Worm (Caenorhabditis elegans) whole organism, late embryonic: Measurements from ENCODE around the gene pcn-1.

ENCODE experiments used
- C08G9.2 ChIP-seq: sonication (generic microtip); optimal IDR thresholded peaks from 2 replicates; lab custom pipeline; 2016; ENCODE audit warnings: mild to moderate bottlenecking, missing genetic modification characterization, moderate library complexity, missing compliant biosample characterization
- C38D4.7 ChIP-seq: fragments of 200-800 bp; sonication (Bioruptor generic); optimal IDR thresholded peaks from 2 replicates; lab custom pipeline; 2018; ENCODE audit warnings: mild to moderate bottlenecking, missing genetic modification characterization, moderate library complexity, missing compliant biosample characterization
- F13H6.1 ChIP-seq: sonication (generic microtip); optimal IDR thresholded peaks from 2 replicates; lab custom pipeline; 2016; ENCODE audit warnings: missing genetic modification characterization, missing compliant biosample characterization
- Y22D7AL.16 ChIP-seq: sonication (generic microtip); optimal IDR thresholded peaks from 2 replicates; lab custom pipeline; 2016; ENCODE audit warnings: missing genetic modification characterization, missing compliant biosample characterization
- ceh-14 ChIP-seq: sonication (generic microtip); optimal IDR thresholded peaks from 2 replicates; lab custom pipeline; 2016; ENCODE audit warnings: missing genotype, missing genetic modification characterization, missing compliant biosample characterization
- ceh-18 ChIP-seq: sonication (generic microtip); optimal IDR thresholded peaks from 2 replicates; lab custom pipeline; 2016; ENCODE audit warnings: missing genetic modification characterization, missing compliant biosample characterization
- ceh-2 ChIP-seq: sonication (generic microtip); optimal IDR thresholded peaks from 2 replicates; lab custom pipeline; 2016; ENCODE audit warnings: missing genotype, missing genetic modification characterization, missing compliant biosample characterization
- ceh-30 ChIP-seq: fragments of 150-350 bp; optimal IDR thresholded peaks from 2 replicates; lab custom pipeline; 2014; ENCODE audit warnings: missing biosample characterization, missing genetic modification characterization
- ceh-31 ChIP-seq: sonication (generic microtip); optimal IDR thresholded peaks from 2 replicates; lab custom pipeline; 2016; ENCODE audit warnings: missing genetic modification characterization, missing compliant biosample characterization
- ceh-34 ChIP-seq: sonication (generic microtip); optimal IDR thresholded peaks from 2 replicates; lab custom pipeline; 2016; ENCODE audit warnings: mild to moderate bottlenecking, missing genetic modification characterization, missing compliant biosample characterization
- ceh-6 ChIP-seq: fragments of 200-800 bp; sonication (Bioruptor generic); optimal IDR thresholded peaks from 2 replicates; lab custom pipeline; 2018; ENCODE audit warnings: mild to moderate bottlenecking, missing genetic modification characterization, missing compliant biosample characterization
- che-1 ChIP-seq: sonication (generic microtip); optimal IDR thresholded peaks from 2 replicates; lab custom pipeline; 2016; ENCODE audit warnings: mild to moderate bottlenecking, missing genetic modification characterization, missing compliant biosample characterization
- dve-1 ChIP-seq: sonication (generic microtip); optimal IDR thresholded peaks from 2 replicates; lab custom pipeline; 2017; ENCODE audit warnings: antibody characterized with exemption, mild to moderate bottlenecking, missing genetic modification characterization, missing compliant biosample characterization
- elt-2 ChIP-seq: sonication (generic microtip); optimal IDR thresholded peaks from 2 replicates; lab custom pipeline; 2016; ENCODE audit warnings: missing genetic modification reagents, missing genetic modification characterization, missing compliant biosample characterization
- eyg-1 ChIP-seq: sonication (generic microtip); optimal IDR thresholded peaks from 2 replicates; lab custom pipeline; 2016; ENCODE audit warnings: missing genotype, missing genetic modification characterization, missing compliant biosample characterization
- fax-1 ChIP-seq: sonication (generic microtip); optimal IDR thresholded peaks from 2 replicates; lab custom pipeline; 2016; ENCODE audit warnings: missing genotype, missing genetic modification characterization, missing compliant biosample characterization
- fkh-6 ChIP-seq: sonication (generic microtip); optimal IDR thresholded peaks from 2 replicates; lab custom pipeline; 2016; ENCODE audit warnings: missing genetic modification characterization, missing compliant biosample characterization
- hlh-6 ChIP-seq: sonication (generic microtip); optimal IDR thresholded peaks from 2 replicates; lab custom pipeline; 2016; ENCODE audit warnings: missing genotype, missing genetic modification characterization, missing compliant biosample characterization
- lim-6 ChIP-seq: sonication (generic microtip); optimal IDR thresholded peaks from 2 replicates; lab custom pipeline; 2016; ENCODE audit warnings: missing genetic modification characterization, missing compliant biosample characterization
- nfya-1 ChIP-seq: sonication (generic microtip); optimal IDR thresholded peaks from 2 replicates; lab custom pipeline; 2017; ENCODE audit warnings: missing genetic modification characterization, mild to moderate bottlenecking, missing compliant biosample characterization, antibody characterized with exemption, moderate library complexity
- nhr-232 ChIP-seq: sonication (generic microtip); optimal IDR thresholded peaks from 2 replicates; lab custom pipeline; 2016; ENCODE audit warnings: missing genetic modification characterization, missing compliant biosample characterization
- pat-9 ChIP-seq: fragments of 200-800 bp; sonication (Bioruptor generic); optimal IDR thresholded peaks from 2 replicates; lab custom pipeline; 2018; ENCODE audit warnings: mild to moderate bottlenecking, missing genetic modification characterization, moderate library complexity, missing compliant biosample characterization
- pax-1 ChIP-seq: fragments of 150-350 bp; optimal IDR thresholded peaks from 2 replicates; lab custom pipeline; 2014; ENCODE audit warnings: missing biosample characterization, missing genetic modification characterization
- pha-2 ChIP-seq: sonication (generic microtip); optimal IDR thresholded peaks from 2 replicates; lab custom pipeline; 2017; ENCODE audit warnings: mild to moderate bottlenecking, missing genetic modification characterization, missing compliant biosample characterization
- pqm-1 ChIP-seq: sonication (generic microtip); optimal IDR thresholded peaks from 2 replicates; lab custom pipeline; 2016; ENCODE audit warnings: missing genetic modification characterization, missing compliant biosample characterization
- ref-2 ChIP-seq: sonication (generic microtip); optimal IDR thresholded peaks from 2 replicates; lab custom pipeline; 2016; ENCODE audit warnings: missing genetic modification characterization, missing compliant biosample characterization
- rnt-1 ChIP-seq: sonication (generic microtip); optimal IDR thresholded peaks from 2 replicates; lab custom pipeline; 2016; ENCODE audit warnings: missing genetic modification characterization, missing compliant biosample characterization
- tbx-2 ChIP-seq: sonication (generic microtip); optimal IDR thresholded peaks from 2 replicates; lab custom pipeline; 2016; ENCODE audit warnings: missing genetic modification characterization, missing compliant biosample characterization
- ttx-3 ChIP-seq: sonication (generic microtip); optimal IDR thresholded peaks from 2 replicates; lab custom pipeline; 2016; ENCODE audit warnings: missing genetic modification reagents, missing genetic modification characterization, missing compliant biosample characterization
- unc-42 ChIP-seq: sonication (generic microtip); optimal IDR thresholded peaks from 2 replicates; lab custom pipeline; 2016; ENCODE audit warnings: missing genotype, missing genetic modification characterization, missing compliant biosample characterization
- unc-55 ChIP-seq: sonication (generic microtip); optimal IDR thresholded peaks from 2 replicates; lab custom pipeline; 2017; ENCODE audit warnings: missing biosample characterization, missing genetic modification reagents, missing genetic modification characterization

Gene pcn-1

ce11 chrIV:4027106-4027888, 22.0 kb downstream of the pcn-1 start:
- TF ChIP-seq hlh-6 (tag; lab: Kevin White, UChicago) (no peak), unc-55 (GFP tag; lab: Kevin White, UChicago) (peak; percentile 2), eyg-1 (tag; lab: Kevin White, UChicago) (no peak), lim-6 (tag; lab: Kevin White, UChicago) (no peak), pha-2 (tag; lab: Kevin White, UChicago) (no peak), ceh-6 (GFP tag; lab: Kevin White, UChicago) (no peak)
- TF ChIP-seq, all 69 proteins: peak for 1

ce11 chrIV:4025923-4026322, 23.3 kb downstream of the pcn-1 start:
- TF ChIP-seq C38D4.7 (GFP tag; lab: Kevin White, UChicago) = peak; percentile 4
- no peak for TF ChIP-seq F13H6.1 (tag; lab: Kevin White, UChicago)
- TF ChIP-seq ceh-31 (tag; lab: Kevin White, UChicago) = peak; percentile 12
- TF ChIP-seq rnt-1 (tag; lab: Kevin White, UChicago) = peak; percentile 16
- TF ChIP-seq ceh-18 (tag; lab: Kevin White, UChicago) = peak; percentile 36
- no peak for TF ChIP-seq tbx-2 (tag; lab: Kevin White, UChicago)
- peak; percentile 13 for TF ChIP-seq pat-9 (tag; lab: Kevin White, UChicago)

DNA sequence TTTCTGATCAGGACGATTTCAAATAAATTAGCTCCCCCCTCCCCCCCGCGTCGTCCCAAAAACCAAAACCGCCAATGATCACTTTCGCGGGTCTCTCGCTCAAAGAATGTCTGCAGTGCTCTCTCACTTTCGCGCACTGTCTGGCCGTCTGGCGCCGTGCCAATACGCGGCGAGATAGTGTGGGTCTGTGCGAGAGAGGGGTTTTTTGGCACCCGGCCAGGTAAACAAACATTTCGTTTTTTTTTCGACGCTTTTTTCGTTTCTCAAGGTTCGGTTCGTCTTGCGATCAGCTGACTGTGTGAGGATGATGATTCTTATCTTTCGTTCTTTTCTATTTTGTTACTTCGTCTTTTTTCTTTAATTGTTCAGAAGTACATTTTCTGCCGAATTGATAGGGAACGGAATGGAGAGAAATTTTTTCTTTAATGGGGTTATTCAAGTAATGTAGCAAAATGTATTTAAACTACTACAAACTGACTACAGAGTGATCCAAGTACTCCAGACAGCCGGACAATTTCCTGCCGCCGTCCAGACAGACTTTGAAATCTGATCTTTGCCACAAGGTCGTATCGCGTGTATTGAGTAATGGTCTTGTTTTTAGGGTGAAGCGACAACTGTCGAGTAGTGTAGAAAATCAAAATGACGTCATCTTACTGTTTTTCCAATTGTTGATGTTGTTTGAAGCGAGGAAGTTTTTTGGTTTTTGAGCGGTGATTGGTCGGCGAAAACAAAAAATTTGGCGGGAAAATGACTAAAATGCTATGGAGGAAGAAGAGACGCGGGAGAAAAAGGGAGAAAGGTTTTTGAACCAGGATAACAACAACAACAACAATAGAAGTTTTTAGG, 24.9 kb downstream of the pcn-1 start:
- TF ChIP-seq ceh-34 (tag; lab: Kevin White, UChicago) (peak; percentile 7), ceh-14 (tag; lab: Kevin White, UChicago) (no peak), Y22D7AL.16 (tag; lab: Kevin White, UChicago) (no peak), unc-42 (peak; percentile 30), pax-1 (no peak), ceh-18 (tag; lab: Kevin White, UChicago) (peak; percentile 22), C08G9.2 (tag; lab: Kevin White, UChicago) (peak; percentile 21), tbx-2 (tag; lab: Kevin White, UChicago) (peak; percentile 31), nfya-1 (peak; percentile 48), C38D4.7 (GFP tag; lab: Kevin White, UChicago) (peak; percentile 11)

ce11 chrIV:4021847-4022780, 27.1 kb downstream of the pcn-1 start:
- no peak for TF ChIP-seq ceh-30 (tag; lab: Kevin White, UChicago)
- TF ChIP-seq unc-42 = peak; percentile 8
- TF ChIP-seq fkh-6 (tag; lab: Kevin White, UChicago) = no peak

ce11 chrIV:4019836-4020235, 29.4 kb downstream of the pcn-1 start:
- TF ChIP-seq che-1 (tag; lab: Kevin White, UChicago) = peak; percentile 34
- no peak for TF ChIP-seq ceh-2 (tag; lab: Kevin White, UChicago)
- peak; percentile 11 for TF ChIP-seq elt-2 (tag; lab: Kevin White, UChicago)
- peak; percentile 58 for TF ChIP-seq ceh-30 (tag; lab: Kevin White, UChicago)
- TF ChIP-seq rnt-1 (tag; lab: Kevin White, UChicago) = no peak
- no peak for TF ChIP-seq ttx-3 (tag; lab: Kevin White, UChicago)
- TF ChIP-seq ceh-18 (tag; lab: Kevin White, UChicago) = peak; percentile 86
- peak; percentile 9 for TF ChIP-seq pqm-1 (tag; lab: Kevin White, UChicago)
- peak; percentile 65 for TF ChIP-seq ref-2
- TF ChIP-seq ceh-34 (tag; lab: Kevin White, UChicago) = peak; percentile 68
- TF ChIP-seq nfya-1 = peak; percentile 87
- peak; percentile 47 for TF ChIP-seq unc-55 (GFP tag; lab: Kevin White, UChicago)
- peak; percentile 8 for TF ChIP-seq nhr-232 (tag; lab: Kevin White, UChicago)
- TF ChIP-seq ceh-31 (tag; lab: Kevin White, UChicago) = peak; percentile 81
- TF ChIP-seq F13H6.1 (tag; lab: Kevin White, UChicago) = peak; percentile 51
- TF ChIP-seq fax-1 = no peak
- peak; percentile 52 for TF ChIP-seq tbx-2 (tag; lab: Kevin White, UChicago)
- TF ChIP-seq dve-1 (tag; lab: Kevin White, UChicago) = peak; percentile 41
